Fruit fly (Drosophila melanogaster) whole organism, embryonic: ENCODE results near the gene CG3529.

ENCODE experiments used
- Atf3 ChIP-seq: fragments of 200-800 bp; sonication (Bioruptor generic); optimal IDR thresholded peaks from 3 replicates; lab custom pipeline; 2016; ENCODE audit warnings: missing biosample characterization, missing genetic modification characterization
- B-H2 ChIP-seq: fragments of 200-800 bp; sonication (Bioruptor generic); optimal IDR thresholded peaks from 2 replicates; lab custom pipeline; 2018; ENCODE audit warnings: missing biosample characterization, mild to moderate bottlenecking, missing genetic modification characterization
- C15 ChIP-seq: fragments of 200-800 bp; sonication (Bioruptor generic); IDR thresholded peaks from 3 replicates; pipeline ENCODE4 v1.3.6; 2022; ENCODE audit warnings: missing biosample characterization, missing genetic modification characterization
- CG15601 ChIP-seq: fragments of 200-800 bp; sonication (Bioruptor generic); optimal IDR thresholded peaks from 3 replicates; lab custom pipeline; 2019; ENCODE audit warnings: missing biosample characterization, mild to moderate bottlenecking, missing genetic modification characterization, moderate library complexity
- CG16815 ChIP-seq: fragments of 200-800 bp; sonication (Bioruptor generic); optimal IDR thresholded peaks from 3 replicates; lab custom pipeline; 2017; ENCODE audit warnings: missing biosample characterization, mild to moderate bottlenecking, missing genetic modification characterization
- CG17912 ChIP-seq: fragments of 200-800 bp; sonication (Bioruptor generic); optimal IDR thresholded peaks from 2 replicates; lab custom pipeline; 2018; ENCODE audit warnings: missing biosample characterization, mild to moderate bottlenecking, missing genetic modification characterization
- ara ChIP-seq: fragments of 200-800 bp; sonication (Bioruptor generic); IDR thresholded peaks from 2 replicates; pipeline ENCODE4 v1.3.6; 2022; ENCODE audit warnings: missing biosample characterization, missing genetic modification characterization
- gcm2 ChIP-seq: fragments of 200-800 bp; sonication (Bioruptor generic); optimal IDR thresholded peaks from 2 replicates; lab custom pipeline; 2016; ENCODE audit warnings: missing biosample characterization, missing genetic modification characterization
- ind ChIP-seq: fragments of 200-800 bp; sonication (Bioruptor generic); optimal IDR thresholded peaks from 3 replicates; lab custom pipeline; 2016; ENCODE audit warnings: missing biosample characterization, missing genetic modification characterization
- knrl ChIP-seq: fragments of 200-800 bp; sonication (Bioruptor generic); IDR thresholded peaks from 3 replicates; pipeline ENCODE4 v1.3.6; 2022; ENCODE audit warnings: missing biosample characterization, missing genetic modification characterization; ENCODE audit not compliant: partially characterized antibody
- odd ChIP-seq: fragments of 200-800 bp; sonication (Bioruptor generic); optimal IDR thresholded peaks from 2 replicates; lab custom pipeline; 2017; ENCODE audit warnings: missing biosample characterization, mild to moderate bottlenecking, missing genetic modification characterization
- sima ChIP-seq: fragments of 200-800 bp; sonication (Bioruptor generic); optimal IDR thresholded peaks from 2 replicates; lab custom pipeline; 2016; ENCODE audit warnings: missing biosample characterization, missing genetic modification characterization
- zf30C ChIP-seq: fragments of 200-800 bp; sonication (Bioruptor generic); optimal IDR thresholded peaks from 3 replicates; lab custom pipeline; 2018; ENCODE audit warnings: missing biosample characterization, mild to moderate bottlenecking, missing genetic modification characterization
- zfh2 ChIP-seq: fragments of 200-800 bp; sonication (Bioruptor generic); optimal IDR thresholded peaks from 2 replicates; lab custom pipeline; 2016; ENCODE audit warnings: missing biosample characterization, missing genetic modification characterization

DNA sequence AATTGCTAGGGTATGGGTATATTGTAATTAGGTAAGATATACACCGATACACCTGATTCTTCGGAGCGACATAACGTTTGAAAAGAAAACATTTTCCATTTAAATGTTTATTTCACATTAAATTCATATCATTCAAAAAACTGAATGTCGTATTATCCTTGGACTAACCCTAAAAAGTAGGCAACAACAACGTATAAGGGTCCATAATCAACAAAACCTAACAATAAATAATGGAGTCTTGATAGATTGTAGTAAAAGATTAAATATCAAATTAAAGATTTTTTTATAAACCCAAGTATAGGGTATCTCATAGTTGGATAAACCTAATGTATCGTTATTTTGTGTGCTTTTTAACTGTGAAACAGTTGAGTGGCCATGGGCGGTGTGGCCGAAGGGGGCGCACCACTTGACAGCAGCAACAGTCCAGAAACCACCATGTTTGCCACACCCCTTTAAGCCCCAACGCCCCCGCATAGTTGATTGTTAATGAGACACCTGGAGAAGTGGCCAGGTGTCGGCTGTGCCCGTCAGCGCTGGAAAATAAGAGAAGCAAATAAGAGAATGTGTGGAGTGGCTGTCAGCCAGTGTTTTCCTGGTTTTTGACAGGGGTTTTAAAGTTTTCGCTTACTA, 21.7 kb downstream of the CG3529 start:
- TF ChIP-seq odd (GFP tag; lab: Kevin White, UChicago) (no peak), knrl (no peak), sima (GFP tag; lab: Kevin White, UChicago) (no peak), CG16815 (GFP tag; lab: Kevin White, UChicago) (no peak), zf30C (GFP tag; lab: Kevin White, UChicago) (no peak), gcm2 (GFP tag; lab: Kevin White, UChicago) (no peak), Atf3 (GFP tag; lab: Kevin White, UChicago) (no peak), C15 (GFP tag; lab: Robert Waterston, UW) (no peak), CG15601 (tag; lab: Kevin White, UChicago) (no peak), zfh2 (GFP tag; lab: Kevin White, UChicago) (no peak), CG17912 (GFP tag; lab: Kevin White, UChicago) (no peak), ara (GFP tag; lab: Robert Waterston, UW) (no peak), ind (GFP tag; lab: Kevin White, UChicago) (peak; percentile 34), B-H2 (no peak)
